Fruit fly (Drosophila melanogaster) whole organism, embryonic: Measurements from ENCODE around the gene CG14252.

Experiments
- Antp ChIP-seq: fragments of 200-800 bp; sonication (Bioruptor generic); optimal IDR thresholded peaks from 3 replicates; lab custom pipeline; 2016; ENCODE audit warnings: missing biosample characterization, missing genetic modification characterization
- CG10654 ChIP-seq: fragments of 200-800 bp; sonication (Bioruptor generic); optimal IDR thresholded peaks from 2 replicates; lab custom pipeline; 2016; ENCODE audit warnings: missing biosample characterization, missing genetic modification characterization
- CG10959 ChIP-seq: fragments of 200-800 bp; sonication (Bioruptor generic); IDR thresholded peaks from 2 replicates; pipeline ENCODE4 v1.3.6; 2022; ENCODE audit warnings: missing biosample characterization, missing genetic modification characterization
- CG11723 ChIP-seq: fragments of 200-800 bp; sonication (Bioruptor generic); optimal IDR thresholded peaks from 2 replicates; lab custom pipeline; 2017; ENCODE audit warnings: missing biosample characterization, mild to moderate bottlenecking, missing genetic modification characterization
- CG12236 ChIP-seq: fragments of 200-800 bp; sonication (Bioruptor generic); optimal IDR thresholded peaks from 2 replicates; lab custom pipeline; 2016; ENCODE audit warnings: missing biosample characterization, missing genetic modification characterization
- CG15269 ChIP-seq: fragments of 200-800 bp; sonication (Bioruptor generic); optimal IDR thresholded peaks from 2 replicates; lab custom pipeline; 2018; ENCODE audit warnings: missing biosample characterization, mild to moderate bottlenecking, missing genetic modification characterization, moderate library complexity
- CG15514 ChIP-seq: fragments of 200-800 bp; sonication (Bioruptor generic); optimal IDR thresholded peaks from 3 replicates; lab custom pipeline; 2017; ENCODE audit warnings: missing biosample characterization, missing genetic modification characterization, mild to moderate bottlenecking, moderate library complexity, missing genetic modification reagents
- CG1603 ChIP-seq: fragments of 200-800 bp; sonication (Bioruptor generic); optimal IDR thresholded peaks from 2 replicates; lab custom pipeline; 2019; ENCODE audit warnings: missing biosample characterization, mild to moderate bottlenecking, missing genetic modification characterization, moderate library complexity
- CG17186 ChIP-seq: fragments of 200-800 bp; sonication (Bioruptor generic); optimal IDR thresholded peaks from 3 replicates; lab custom pipeline; 2017; ENCODE audit warnings: missing biosample characterization, missing genetic modification reagents, missing genetic modification characterization
- CG1832 ChIP-seq: fragments of 200-800 bp; sonication (Bioruptor generic); optimal IDR thresholded peaks from 2 replicates; lab custom pipeline; 2017; ENCODE audit warnings: missing biosample characterization, mild to moderate bottlenecking, missing genetic modification characterization, inconsistent platforms
- CG2712 ChIP-seq: fragments of 200-800 bp; optimal IDR thresholded peaks from 3 replicates; lab custom pipeline; 2019; ENCODE audit warnings: missing biosample characterization, mild to moderate bottlenecking, missing genetic modification characterization, moderate library complexity
- CG2875 ChIP-seq: fragments of 200-800 bp; sonication (Bioruptor generic); optimal IDR thresholded peaks from 2 replicates; lab custom pipeline; 2017; ENCODE audit warnings: missing biosample characterization, mild to moderate bottlenecking, missing genetic modification characterization, missing genetic modification reagents
- CG30020 ChIP-seq: fragments of 200-800 bp; optimal IDR thresholded peaks from 2 replicates; lab custom pipeline; 2019; ENCODE audit warnings: missing biosample characterization, mild to moderate bottlenecking, missing genetic modification characterization, moderate library complexity
- CG34422 ChIP-seq: fragments of 200-800 bp; sonication (Bioruptor generic); IDR thresholded peaks from 3 replicates; pipeline ENCODE4 v1.3.6; 2022; ENCODE audit warnings: missing biosample characterization, missing genetic modification characterization
- CG4282 ChIP-seq: fragments of 200-800 bp; sonication (Bioruptor generic); optimal IDR thresholded peaks from 2 replicates; lab custom pipeline; 2016; ENCODE audit warnings: missing biosample characterization, missing genetic modification characterization
- CG4424 ChIP-seq: fragments of 200-800 bp; sonication (Bioruptor generic); optimal IDR thresholded peaks from 3 replicates; lab custom pipeline; 2016; ENCODE audit warnings: missing biosample characterization, missing genetic modification characterization
- CG6689 ChIP-seq: fragments of 200-800 bp; sonication (Bioruptor generic); IDR thresholded peaks from 2 replicates; pipeline ENCODE4 v1.3.6; 2022; ENCODE audit warnings: missing biosample characterization, missing genetic modification characterization
- CG7271 ChIP-seq: fragments of 200-800 bp; sonication (Bioruptor generic); optimal IDR thresholded peaks from 2 replicates; lab custom pipeline; 2018; ENCODE audit warnings: missing biosample characterization, mild to moderate bottlenecking, missing genetic modification characterization, moderate library complexity
- CG7556 ChIP-seq: fragments of 200-800 bp; sonication (Bioruptor generic); optimal IDR thresholded peaks from 2 replicates; lab custom pipeline; 2017; ENCODE audit warnings: missing biosample characterization, mild to moderate bottlenecking, missing genetic modification characterization
- CG8290 ChIP-seq, 3 experiments: fragments of 200-800 bp; sonication (Bioruptor generic); optimal IDR thresholded peaks; 2 replicates each; lab custom pipeline; 2016 to 2019; ENCODE audit warnings: missing biosample characterization in 3 of 3, missing genetic modification characterization in 3 of 3, mild to moderate bottlenecking in 2 of 3, moderate library complexity in 1 of 3
- CHES-1-like ChIP-seq: fragments of 200-800 bp; sonication (Bioruptor generic); optimal IDR thresholded peaks from 2 replicates; lab custom pipeline; 2016; ENCODE audit warnings: missing biosample characterization, missing genetic modification characterization
- Doc3 ChIP-seq: fragments of 200-800 bp; sonication (Bioruptor generic); IDR thresholded peaks from 3 replicates; pipeline ENCODE4 v1.3.6; 2022; ENCODE audit warnings: missing biosample characterization, missing genetic modification characterization; ENCODE audit not compliant: partially characterized antibody
- Drgx ChIP-seq: fragments of 200-800 bp; sonication (Bioruptor generic); IDR thresholded peaks from 2 replicates; pipeline ENCODE4 v1.3.6; 2022; ENCODE audit warnings: missing biosample characterization, missing genetic modification characterization
- Ets97D ChIP-seq: fragments of 200-800 bp; sonication (Bioruptor generic); optimal IDR thresholded peaks from 3 replicates; lab custom pipeline; 2016; ENCODE audit warnings: missing biosample characterization, missing genetic modification characterization
- Fer3 ChIP-seq: fragments of 200-800 bp; sonication (Bioruptor generic); optimal IDR thresholded peaks from 2 replicates; lab custom pipeline; 2018; ENCODE audit warnings: missing biosample characterization, mild to moderate bottlenecking, missing genetic modification characterization, moderate library complexity
- GATAe ChIP-seq: fragments of 200-800 bp; sonication (Bioruptor generic); conservative IDR thresholded peaks from 2 replicates; pipeline ENCODE4 v1.3.6; 2022; ENCODE audit warnings: missing biosample characterization, missing genetic modification characterization
- Gug ChIP-seq: fragments of 200-800 bp; sonication (Bioruptor generic); IDR thresholded peaks from 4 replicates; pipeline ENCODE4 v1.3.6; 2022; ENCODE audit warnings: missing biosample characterization, missing genetic modification characterization
- HmgD ChIP-seq: fragments of 200-800 bp; sonication (Bioruptor generic); optimal IDR thresholded peaks from 3 replicates; lab custom pipeline; 2016; ENCODE audit warnings: missing biosample characterization, missing genetic modification characterization
- Hr51 ChIP-seq, 2 experiments: fragments of 200-800 bp; sonication (Bioruptor generic); optimal IDR thresholded peaks; 2 replicates in 1 of 2; 3 replicates in 1 of 2; lab custom pipeline; 2016 to 2018; ENCODE audit warnings: missing biosample characterization in 2 of 2, missing genetic modification characterization in 2 of 2, mild to moderate bottlenecking in 1 of 2, moderate library complexity in 1 of 2
- MESR4 ChIP-seq: fragments of 200-800 bp; sonication (Bioruptor generic); optimal IDR thresholded peaks from 2 replicates; lab custom pipeline; 2018; ENCODE audit warnings: missing biosample characterization, mild to moderate bottlenecking, missing genetic modification characterization, moderate library complexity
- Max ChIP-seq: fragments of 200-800 bp; sonication (Bioruptor generic); optimal IDR thresholded peaks from 2 replicates; lab custom pipeline; 2016; ENCODE audit warnings: missing biosample characterization, mild to moderate bottlenecking, missing genetic modification characterization
- Oaz ChIP-seq: fragments of 200-800 bp; sonication (Bioruptor generic); IDR thresholded peaks from 2 replicates; pipeline ENCODE4 v1.3.6; 2022; ENCODE audit warnings: missing biosample characterization, missing genetic modification characterization
- Side ChIP-seq: fragments of 200-800 bp; sonication (Bioruptor generic); optimal IDR thresholded peaks from 2 replicates; lab custom pipeline; 2016; ENCODE audit warnings: missing biosample characterization, missing genetic modification characterization
- Ssrp ChIP-seq: fragments of 200-800 bp; sonication (Bioruptor generic); optimal IDR thresholded peaks from 2 replicates; lab custom pipeline; 2018; ENCODE audit warnings: missing biosample characterization, mild to moderate bottlenecking, missing genetic modification characterization, moderate library complexity
- ac ChIP-seq: fragments of 200-800 bp; sonication (Bioruptor generic); optimal IDR thresholded peaks from 3 replicates; lab custom pipeline; 2017; ENCODE audit warnings: missing biosample characterization, mild to moderate bottlenecking, missing genetic modification characterization
- amos ChIP-seq: fragments of 200-800 bp; sonication (Bioruptor generic); IDR thresholded peaks from 2 replicates; pipeline ENCODE4 v1.3.6; 2022; ENCODE audit warnings: missing biosample characterization, missing genetic modification characterization; ENCODE audit not compliant: partially characterized antibody
- corto ChIP-seq: fragments of 200-800 bp; sonication (Bioruptor generic); optimal IDR thresholded peaks from 2 replicates; lab custom pipeline; 2016; ENCODE audit warnings: missing biosample characterization, mild to moderate bottlenecking, missing genetic modification characterization, moderate library complexity
- en ChIP-seq: fragments of 200-800 bp; sonication (Bioruptor generic); optimal IDR thresholded peaks from 2 replicates; lab custom pipeline; 2016; ENCODE audit warnings: missing biosample characterization, missing genetic modification characterization
- gcm ChIP-seq: fragments of 200-800 bp; sonication (Bioruptor generic); optimal IDR thresholded peaks from 2 replicates; lab custom pipeline; 2019; ENCODE audit warnings: missing biosample characterization, mild to moderate bottlenecking, missing genetic modification characterization, moderate library complexity
- hbn ChIP-seq: fragments of 200-800 bp; sonication (Bioruptor generic); IDR thresholded peaks from 2 replicates; pipeline ENCODE4 v1.3.6; 2022; ENCODE audit warnings: missing biosample characterization, missing genetic modification characterization; ENCODE audit not compliant: partially characterized antibody
- her ChIP-seq: fragments of 200-800 bp; sonication (Bioruptor generic); optimal IDR thresholded peaks from 2 replicates; lab custom pipeline; 2016; ENCODE audit warnings: missing biosample characterization, missing genetic modification characterization
- ind ChIP-seq: fragments of 200-800 bp; sonication (Bioruptor generic); optimal IDR thresholded peaks from 3 replicates; lab custom pipeline; 2016; ENCODE audit warnings: missing biosample characterization, missing genetic modification characterization
- lola ChIP-seq, 3 experiments: fragments of >200 bp in 2 of 3; fragments of 200-800 bp in 1 of 3; sonication (Bioruptor generic) in 1 of 3; optimal IDR thresholded peaks; 2 replicates each; lab custom pipeline; 2017 to 2019; ENCODE audit warnings: missing biosample characterization in 3 of 3, missing genetic modification characterization in 3 of 3, mild to moderate bottlenecking in 1 of 3, moderate library complexity in 1 of 3
- odd ChIP-seq: fragments of 200-800 bp; sonication (Bioruptor generic); optimal IDR thresholded peaks from 2 replicates; lab custom pipeline; 2017; ENCODE audit warnings: missing biosample characterization, mild to moderate bottlenecking, missing genetic modification characterization
- ro ChIP-seq: fragments of 200-800 bp; sonication (Bioruptor generic); IDR thresholded peaks from 2 replicates; pipeline ENCODE4 v1.3.6; 2022; ENCODE audit warnings: missing biosample characterization, missing genetic modification characterization
- sim ChIP-seq: fragments of 200-800 bp; sonication (Bioruptor generic); IDR thresholded peaks from 2 replicates; pipeline ENCODE4 v1.3.6; 2022; ENCODE audit warnings: missing biosample characterization, missing genetic modification characterization
- stc ChIP-seq: fragments of 200-800 bp; sonication (Bioruptor generic); IDR thresholded peaks from 2 replicates; pipeline ENCODE4 v1.3.6; 2022; ENCODE audit warnings: missing biosample characterization, missing genetic modification characterization
- trh ChIP-seq: fragments of 200-800 bp; sonication (Bioruptor generic); optimal IDR thresholded peaks from 2 replicates; lab custom pipeline; 2016; ENCODE audit warnings: missing biosample characterization, missing genetic modification characterization
- twi ChIP-seq: fragments of 200-800 bp; optimal IDR thresholded peaks from 2 replicates; lab custom pipeline; 2019; ENCODE audit warnings: missing biosample characterization, mild to moderate bottlenecking, missing genetic modification characterization, moderate library complexity
- vnd ChIP-seq: fragments of 200-800 bp; sonication (Bioruptor generic); IDR thresholded peaks from 3 replicates; pipeline ENCODE4 v1.3.6; 2022; ENCODE audit warnings: missing biosample characterization, missing genetic modification characterization; ENCODE audit not compliant: partially characterized antibody

The CG14252 gene

DNA sequence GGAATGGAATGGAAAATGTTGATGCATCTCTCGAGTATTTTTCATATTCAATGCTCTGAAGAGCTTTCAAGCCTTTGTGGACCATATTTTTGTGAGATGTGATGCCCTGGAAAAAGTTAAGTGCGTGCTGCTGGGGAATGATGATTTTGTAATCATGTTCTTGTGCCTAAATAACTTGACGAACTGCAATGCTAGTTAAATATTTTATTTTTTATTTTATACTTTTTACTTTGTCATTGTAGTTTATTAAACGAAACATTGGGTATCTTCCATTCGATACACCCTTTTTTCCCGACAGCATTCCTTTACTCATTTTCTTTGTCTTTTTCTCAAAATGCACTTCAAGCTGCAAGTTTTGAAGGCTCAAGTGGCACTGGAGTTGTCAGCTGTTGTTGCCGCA, 45.4 kb upstream of the CG14252 start (continued):
- TF ChIP-seq Max (GFP tag; lab: Kevin White, UChicago) (no peak), amos (no peak), Ets97D (GFP tag; lab: Kevin White, UChicago) (peak; percentile 42), ind (peak; percentile 9), Doc3 (GFP tag; lab: Robert Waterston, UW) (no peak), twi (tag; lab: Kevin White, UChicago) (no peak), trh (GFP tag; lab: Kevin White, UChicago) (no peak), CG34422 (GFP tag; lab: Robert Waterston, UW) (peak; percentile 13; the same call in 1 of the 3 replicates), MESR4 (GFP tag; lab: Kevin White, UChicago) (no peak), Drgx (GFP tag; lab: Robert Waterston, UW) (peak; percentile 74), CG7271 (no peak), CG7556 (GFP tag; lab: Kevin White, UChicago) (peak; percentile 16), CG10654 (GFP tag; lab: Kevin White, UChicago) (peak; percentile 8), CG4282 (GFP tag; lab: Kevin White, UChicago) (no peak), CG1603 (tag; lab: Kevin White, UChicago) (peak; percentile 9), HmgD (GFP tag; lab: Kevin White, UChicago) (no peak), Antp (no peak), CHES-1-like (GFP tag; lab: Kevin White, UChicago) (no peak), CG4424 (GFP tag; lab: Kevin White, UChicago) (peak; percentile 54), CG30020 (tag; lab: Kevin White, UChicago) (no peak), CG15269 (tag; lab: Kevin White, UChicago) (peak; percentile 25), CG10959 (GFP tag; lab: Robert Waterston, UW) (peak; percentile 49; the same call in 1 of the 2 replicates), gcm (GFP tag; lab: Kevin White, UChicago) (no peak), corto (GFP tag; lab: Kevin White, UChicago) (no peak), vnd (GFP tag; lab: Robert Waterston, UW) (no peak), en (GFP tag; lab: Kevin White, UChicago) (no peak), CG17186 (GFP tag; lab: Kevin White, UChicago) (no peak), ac (GFP tag; lab: Kevin White, UChicago) (no peak), Side (GFP tag; lab: Kevin White, UChicago) (no peak), lola (GFP tag; optimal IDR thresholded peaks at IDR 0.05; lab: Kevin White, UChicago) (peak in 1 of 3 experiments; percentile 34), Hr51 (GFP tag; optimal IDR thresholded peaks at IDR 0.05; lab: Kevin White, UChicago) (peak in 1 of 2 experiments; percentile 42), CG12236 (no peak), CG15514 (no peak), Ssrp (tag; lab: Kevin White, UChicago) (peak; percentile 55), GATAe (GFP tag; lab: Robert Waterston, UW) (no peak), Oaz (no peak), Fer3 (tag; lab: Kevin White, UChicago) (peak; percentile 6), CG8290 (GFP tag; optimal IDR thresholded peaks at IDR 0.05; lab: Kevin White, UChicago) (no peak), CG8290 (tag; optimal IDR thresholded peaks at IDR 0.05; lab: Kevin White, UChicago) (no peak), ro (GFP tag; lab: Robert Waterston, UW) (peak; percentile 71), CG2875 (GFP tag; lab: Kevin White, UChicago) (peak; percentile 57), hbn (no peak), her (GFP tag; lab: Kevin White, UChicago) (no peak), Gug (GFP tag; lab: Robert Waterston, UW) (peak; percentile 36; the same call in 2 of the 4 replicates), CG2712 (tag; lab: Kevin White, UChicago) (peak; percentile 61), sim (peak; percentile 29; the same call in 1 of the 2 replicates), CG1832 (GFP tag; lab: Kevin White, UChicago) (no peak), CG6689 (GFP tag; lab: Robert Waterston, UW) (peak; percentile 56), CG11723 (GFP tag; lab: Kevin White, UChicago) (no peak), odd (GFP tag; lab: Kevin White, UChicago) (no peak), stc (GFP tag; lab: Robert Waterston, UW) (peak; percentile 57; the same call in 1 of the 2 replicates)
